Fruit fly (Drosophila melanogaster): ENCODE data around the gene Spn28F.
A peak's percentile ranks its signal among the peaks of the same experiment; 100 is the strongest.

Gene Spn28F

DNA sequence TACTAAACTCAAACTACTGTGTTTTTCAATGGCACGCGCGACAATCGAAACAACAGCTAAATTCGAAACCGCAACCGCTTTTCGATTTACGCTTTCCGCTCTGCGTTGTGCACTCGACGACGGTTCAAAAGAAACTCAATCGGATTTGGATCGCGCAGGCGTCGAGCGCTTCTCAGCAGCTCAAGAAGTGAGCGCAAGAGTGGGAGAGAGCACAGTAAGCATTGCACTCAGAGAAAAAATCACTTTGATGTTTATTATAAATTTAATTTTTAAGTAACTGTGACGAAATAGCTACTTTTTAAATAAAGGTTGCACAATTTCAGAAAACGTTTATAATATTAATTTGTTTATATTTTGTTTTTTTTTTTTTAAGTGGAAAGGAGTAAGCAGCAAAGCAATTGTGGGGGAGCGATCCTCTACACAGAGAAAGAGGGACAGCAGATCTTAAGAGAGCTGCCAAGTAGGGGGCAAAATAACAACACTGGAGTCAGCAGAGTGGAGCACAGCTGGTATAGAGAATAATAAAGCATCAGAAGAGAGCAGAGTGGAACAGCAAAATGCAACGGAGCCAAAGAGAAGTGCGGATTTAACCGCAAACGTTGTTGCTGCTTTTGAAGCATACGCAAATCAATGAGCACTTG, 36.1 kb upstream of the Spn28F start (continued):
- no peak for TF ChIP-seq zen2 (GFP tag; IDR thresholded peaks at IDR 0.05; ENCODE audit: partially characterized antibody)
- TF ChIP-seq Xbp1 (GFP tag; optimal IDR thresholded peaks at IDR 0.05), result peak; percentile 98
- peak; percentile 98 for TF ChIP-seq Ada2b (GFP tag; IDR thresholded peaks at IDR 0.05)
- peak; percentile 98 for TF ChIP-seq danr (GFP tag; IDR thresholded peaks at IDR 0.05)
- peak; percentile 93 for TF ChIP-seq CG2120 (GFP tag; optimal IDR thresholded peaks at IDR 0.05)
- peak; percentile 98 for TF ChIP-seq Blimp-1 (GFP tag; optimal IDR thresholded peaks at IDR 0.05)
- TF ChIP-seq ssp (GFP tag; IDR thresholded peaks at IDR 0.05), result peak; percentile 95
- peak; percentile 96 for TF ChIP-seq CG17385 (GFP tag; optimal IDR thresholded peaks at IDR 0.05)
- no peak for TF ChIP-seq p53 (GFP tag; optimal IDR thresholded peaks at IDR 0.05)
- no peak for TF ChIP-seq sna (GFP tag; IDR thresholded peaks at IDR 0.05; ENCODE audit: partially characterized antibody)
- peak; percentile 75 for TF ChIP-seq CG7786 (GFP tag; optimal IDR thresholded peaks at IDR 0.05)
- TF ChIP-seq CG13624 (GFP tag; optimal IDR thresholded peaks at IDR 0.05), result peak; percentile 87
- peak; percentile 86 for TF ChIP-seq maf-S (GFP tag; optimal IDR thresholded peaks at IDR 0.05)
- peak; percentile 97 for TF ChIP-seq gsb (GFP tag; IDR thresholded peaks at IDR 0.05)
- TF ChIP-seq ewg (GFP tag; optimal IDR thresholded peaks at IDR 0.05), result peak; percentile 94
- TF ChIP-seq CG4820 (GFP tag; optimal IDR thresholded peaks at IDR 0.05), result peak; percentile 98
- TF ChIP-seq CG31388 (GFP tag; optimal IDR thresholded peaks at IDR 0.05), result peak; percentile 95
- peak; percentile 97 for TF ChIP-seq CG12299 (tag; optimal IDR thresholded peaks at IDR 0.05)
- peak; percentile 99 for TF ChIP-seq chm (GFP tag; IDR thresholded peaks at IDR 0.05)
- TF ChIP-seq Fer3 (tag; optimal IDR thresholded peaks at IDR 0.05), result peak; percentile 96
- peak; percentile 67 for TF ChIP-seq CG30020 (tag; optimal IDR thresholded peaks at IDR 0.05)
- no peak for TF ChIP-seq Doc3 (GFP tag; IDR thresholded peaks at IDR 0.05; ENCODE audit: partially characterized antibody)
- peak; percentile 93 for TF ChIP-seq psq (GFP tag; optimal IDR thresholded peaks at IDR 0.05)
- peak; percentile 89 for TF ChIP-seq Nf-YB (GFP tag; optimal IDR thresholded peaks at IDR 0.05)
- TF ChIP-seq tin (GFP tag; optimal IDR thresholded peaks at IDR 0.05), result peak; percentile 99
- peak; percentile 63 for TF ChIP-seq hkb (optimal IDR thresholded peaks at IDR 0.05)
- peak; percentile 99 for TF ChIP-seq hkb (GFP tag; IDR thresholded peaks at IDR 0.05)
- peak; percentile 71 for TF ChIP-seq wek (GFP tag; optimal IDR thresholded peaks at IDR 0.05)
- TF ChIP-seq ac (GFP tag; optimal IDR thresholded peaks at IDR 0.05), result peak; percentile 97
- peak; percentile 97 for TF ChIP-seq nom (GFP tag; optimal IDR thresholded peaks at IDR 0.05)
- TF ChIP-seq CG10209 (GFP tag; optimal IDR thresholded peaks at IDR 0.05), result peak; percentile 97
- peak; percentile 0 for TF ChIP-seq pum (GFP tag; optimal IDR thresholded peaks at IDR 0.05)
- TF ChIP-seq CrebB (tag; optimal IDR thresholded peaks at IDR 0.05), result peak; percentile 96
- TF ChIP-seq pan (optimal IDR thresholded peaks at IDR 0.05), result no peak
- TF ChIP-seq pan (GFP tag; optimal IDR thresholded peaks at IDR 0.05 in 1 of 2, IDR thresholded peaks at IDR 0.05 in 1 of 2), result peak in 1 of 2 experiments; percentile 99
- TF ChIP-seq Tbp (GFP tag; optimal IDR thresholded peaks at IDR 0.05), result no peak
- no peak; the same call in 1 of the 2 replicates for TF ChIP-seq Dip2 (GFP tag; IDR thresholded peaks at IDR 0.05)
- peak; percentile 99 for TF ChIP-seq CG11695 (GFP tag; IDR thresholded peaks at IDR 0.05)
- TF ChIP-seq dm (GFP tag; optimal IDR thresholded peaks at IDR 0.05), result peak; percentile 83
- TF ChIP-seq scrt (GFP tag; optimal IDR thresholded peaks at IDR 0.05), result peak; percentile 92
- peak; percentile 97 for TF ChIP-seq CG10654 (GFP tag; optimal IDR thresholded peaks at IDR 0.05)
- peak; percentile 84 for TF ChIP-seq slp2 (GFP tag; optimal IDR thresholded peaks at IDR 0.05)
- TF ChIP-seq PHDP (tag; optimal IDR thresholded peaks at IDR 0.05), result peak; percentile 98
- peak; percentile 77 for TF ChIP-seq Kr (GFP tag; optimal IDR thresholded peaks at IDR 0.05)
- peak; percentile 99 for TF ChIP-seq Hr3 (GFP tag; optimal IDR thresholded peaks at IDR 0.05)
- peak; percentile 90 for TF ChIP-seq Hand (GFP tag; optimal IDR thresholded peaks at IDR 0.05)
- peak; percentile 61 for TF ChIP-seq pb (GFP tag; optimal IDR thresholded peaks at IDR 0.05)
- TF ChIP-seq CG17912 (GFP tag; optimal IDR thresholded peaks at IDR 0.05), result peak; percentile 84
- TF ChIP-seq row (GFP tag; IDR thresholded peaks at IDR 0.05), result peak; percentile 99
- TF ChIP-seq amos (GFP tag; IDR thresholded peaks at IDR 0.05; ENCODE audit: partially characterized antibody), result peak; percentile 28; the same call in 1 of the 2 replicates
